Worm (Caenorhabditis elegans) whole organism, early embryonic: Measurements from ENCODE around the gene syp-2.

Experiments
- F13C5.2 ChIP-seq: sonication (generic microtip); optimal IDR thresholded peaks from 2 replicates; lab custom pipeline; 2017; ENCODE audit warnings: mild to moderate bottlenecking, missing genetic modification characterization, inconsistent platforms, missing compliant biosample characterization
- aly-1 ChIP-seq: sonication (generic microtip); optimal IDR thresholded peaks from 2 replicates; lab custom pipeline; 2016; ENCODE audit warnings: missing genetic modification characterization, missing compliant biosample characterization
- ama-1 ChIP-seq: fragments of 150-350 bp; optimal IDR thresholded peaks from 2 replicates; lab custom pipeline; 2014
- ceh-36 ChIP-seq: sonication (generic microtip); optimal IDR thresholded peaks from 2 replicates; lab custom pipeline; 2016; ENCODE audit warnings: missing genetic modification characterization, inconsistent platforms, missing compliant biosample characterization
- flt-1 ChIP-seq: fragments of 200-800 bp; sonication (Bioruptor generic); IDR thresholded peaks from 2 replicates; pipeline ENCODE4 v1.3.6; 2022; ENCODE audit warnings: missing genetic modification characterization, missing compliant biosample characterization
- tbx-37 ChIP-seq: fragments of 200-800 bp; sonication (Bioruptor generic); conservative IDR thresholded peaks from 2 replicates; pipeline ENCODE4 v1.3.6; 2022; ENCODE audit warnings: missing genetic modification reagents, missing genetic modification characterization, missing compliant biosample characterization
- tra-4 ChIP-seq: sonication (generic microtip); optimal IDR thresholded peaks from 2 replicates; lab custom pipeline; 2017; ENCODE audit warnings: missing genetic modification characterization, missing compliant biosample characterization

ce11 chrV:5493447-5493846, 42.8 kb upstream of the syp-2 start, which contains the start of gene T05C3.2:
- TF ChIP-seq ama-1 (lab: Kevin White, UChicago) (no peak), tbx-37 (GFP tag; lab: Robert Waterston, UW) (no peak), aly-1 (tag; lab: Kevin White, UChicago) (no peak), ceh-36 (no peak), flt-1 (GFP tag; lab: Robert Waterston, UW) (no peak), tra-4 (tag; lab: Kevin White, UChicago) (no peak), F13C5.2 (tag; lab: Kevin White, UChicago) (no peak)
